Worm (Caenorhabditis elegans) whole organism, early embryonic: ENCODE data around the gene mcm-3.

Experiments used
- aly-1 ChIP-seq: sonication (generic microtip); optimal IDR thresholded peaks from 2 replicates; lab custom pipeline; 2016; ENCODE audit warnings: missing genetic modification characterization, missing compliant biosample characterization
- ama-1 ChIP-seq: fragments of 150-350 bp; optimal IDR thresholded peaks from 2 replicates; lab custom pipeline; 2014
- ets-7 ChIP-seq: sonication (generic microtip); optimal IDR thresholded peaks from 2 replicates; lab custom pipeline; 2016; ENCODE audit warnings: missing genotype, missing genetic modification characterization, missing compliant biosample characterization
- flt-1 ChIP-seq: fragments of 200-800 bp; sonication (Bioruptor generic); IDR thresholded peaks from 2 replicates; pipeline ENCODE4 v1.3.6; 2022; ENCODE audit warnings: missing genetic modification characterization, missing compliant biosample characterization
- hmg-4 ChIP-seq: fragments of 200-800 bp; sonication (Bioruptor generic); optimal IDR thresholded peaks from 2 replicates; lab custom pipeline; 2018; ENCODE audit warnings: mild to moderate bottlenecking, missing genetic modification characterization, missing compliant biosample characterization
- tbx-11 ChIP-seq: fragments of 200-800 bp; sonication (Bioruptor generic); IDR thresholded peaks from 2 replicates; pipeline ENCODE4 v1.3.6; 2022; ENCODE audit warnings: missing genetic modification characterization, missing compliant biosample characterization
- tbx-37 ChIP-seq: fragments of 200-800 bp; sonication (Bioruptor generic); conservative IDR thresholded peaks from 2 replicates; pipeline ENCODE4 v1.3.6; 2022; ENCODE audit warnings: missing genetic modification reagents, missing genetic modification characterization, missing compliant biosample characterization

- TF ChIP-seq ama-1 (lab: Kevin White, UChicago): no peak
- no peak for TF ChIP-seq flt-1 (GFP tag; lab: Robert Waterston, UW)
- no peak for TF ChIP-seq tbx-37 (GFP tag; lab: Robert Waterston, UW)
- TF ChIP-seq aly-1 (tag; lab: Kevin White, UChicago): no peak
- TF ChIP-seq ets-7: no peak
- no peak for TF ChIP-seq hmg-4 (GFP tag; lab: Kevin White, UChicago)
- no peak for TF ChIP-seq tbx-11 (GFP tag; lab: Robert Waterston, UW)
Measured at ce11 chrV:15052368-15052767, 7.0 kb downstream of the mcm-3 start, which contains the start of the genes fbxa-82 and C25D7.5.
